Fruit fly (Drosophila melanogaster): ENCODE measurements around the gene Tango6.
A peak's percentile ranks its signal among the peaks of the same experiment; 100 is the strongest.

Gene Tango6

DNA sequence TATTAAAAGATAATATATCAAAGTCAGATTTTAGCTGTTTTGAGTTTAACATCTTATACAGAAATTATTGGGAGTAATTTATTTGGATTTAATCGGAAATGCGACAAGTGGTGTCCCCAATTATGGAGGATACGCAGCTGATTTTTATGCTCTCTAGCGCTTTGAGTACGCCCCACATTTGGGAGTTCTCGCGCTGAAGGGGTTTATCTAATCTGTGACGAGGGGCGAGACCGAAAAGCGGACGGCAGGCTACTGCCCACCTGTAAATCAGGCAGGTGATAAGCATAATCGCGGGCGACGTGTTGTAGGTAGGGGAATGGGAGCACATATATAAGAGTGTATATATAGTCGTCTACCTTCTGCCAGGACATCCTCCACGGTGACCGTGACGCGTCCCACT is 931 bp upstream of the Tango6 start (continued):
- TF ChIP-seq sr (GFP tag; IDR thresholded peaks at IDR 0.05) (no peak), zen (tag; optimal IDR thresholded peaks at IDR 0.05) (no peak), mirr (GFP tag; optimal IDR thresholded peaks at IDR 0.05) (peak; percentile 12), CG4854 (GFP tag; optimal IDR thresholded peaks at IDR 0.05) (no peak), CG17361 (GFP tag; IDR thresholded peaks at IDR 0.05) (no peak), Pdp1 (GFP tag; optimal IDR thresholded peaks at IDR 0.05) (peak in 1 of 2 experiments; percentile 11), sob (GFP tag; IDR thresholded peaks at IDR 0.05) (no peak), CG3995 (GFP tag; optimal IDR thresholded peaks at IDR 0.05) (no peak), fd102C (GFP tag; optimal IDR thresholded peaks at IDR 0.05) (no peak), Doc3 (GFP tag; IDR thresholded peaks at IDR 0.05; ENCODE audit: partially characterized antibody) (no peak), exex (tag; optimal IDR thresholded peaks at IDR 0.05) (peak; percentile 68), HLHmδ (GFP tag; optimal IDR thresholded peaks at IDR 0.05) (no peak), CG4707 (GFP tag; optimal IDR thresholded peaks at IDR 0.05) (no peak), ATbp (GFP tag; optimal IDR thresholded peaks at IDR 0.05) (no peak), CG1024 (GFP tag; IDR thresholded peaks at IDR 0.05) (no peak), bsh (GFP tag; optimal IDR thresholded peaks at IDR 0.05) (no peak), CG33557 (GFP tag; optimal IDR thresholded peaks at IDR 0.05) (no peak), Hmx (GFP tag; optimal IDR thresholded peaks at IDR 0.05) (no peak), CG3847 (GFP tag; IDR thresholded peaks at IDR 0.05) (no peak), HmgZ (tag; optimal IDR thresholded peaks at IDR 0.05) (peak; percentile 36), CG12942 (GFP tag; optimal IDR thresholded peaks at IDR 0.05) (no peak), D19A (tag; optimal IDR thresholded peaks at IDR 0.05) (peak; percentile 15), CG10209 (GFP tag; optimal IDR thresholded peaks at IDR 0.05) (no peak), al (GFP tag; IDR thresholded peaks at IDR 0.05) (no peak), CG18476 (GFP tag; optimal IDR thresholded peaks at IDR 0.05) (no peak), CG34224 (GFP tag; IDR thresholded peaks at IDR 0.05; ENCODE audit: partially characterized antibody) (no peak), CG2712 (tag; optimal IDR thresholded peaks at IDR 0.05) (no peak), grn (GFP tag; optimal IDR thresholded peaks at IDR 0.05) (peak; percentile 35), fru (optimal IDR thresholded peaks at IDR 0.05) (no peak), CG32767 (GFP tag; IDR thresholded peaks at IDR 0.05) (no peak), CG2678 (tag; optimal IDR thresholded peaks at IDR 0.05) (no peak), rib (GFP tag; IDR thresholded peaks at IDR 0.05) (no peak), ind (GFP tag; optimal IDR thresholded peaks at IDR 0.05) (no peak), abd-A (tag; optimal IDR thresholded peaks at IDR 0.05) (no peak), sd (tag; optimal IDR thresholded peaks at IDR 0.05) (no peak), CG11696 (GFP tag; IDR thresholded peaks at IDR 0.05) (no peak), CG10431 (GFP tag; optimal IDR thresholded peaks at IDR 0.05) (no peak), Dfd (GFP tag; optimal IDR thresholded peaks at IDR 0.05) (no peak), CG4617 (GFP tag; optimal IDR thresholded peaks at IDR 0.05; ENCODE audit: borderline replicate concordance) (no peak), CG8281 (tag; optimal IDR thresholded peaks at IDR 0.05) (no peak), CrebB (tag; optimal IDR thresholded peaks at IDR 0.05) (no peak), CG34376 (GFP tag; optimal IDR thresholded peaks at IDR 0.05) (peak; percentile 8), CG18599 (GFP tag; optimal IDR thresholded peaks at IDR 0.05) (peak; percentile 8), CG6654 (GFP tag; optimal IDR thresholded peaks at IDR 0.05) (no peak), CG6854 (GFP tag; optimal IDR thresholded peaks at IDR 0.05) (no peak), psq (GFP tag; optimal IDR thresholded peaks at IDR 0.05) (no peak), ato (GFP tag; IDR thresholded peaks at IDR 0.05; ENCODE audit: partially characterized antibody) (no peak), ab (GFP tag; optimal IDR thresholded peaks at IDR 0.05) (no peak), ro (GFP tag; IDR thresholded peaks at IDR 0.05) (no peak), wek (GFP tag; optimal IDR thresholded peaks at IDR 0.05) (no peak), vnd (GFP tag; IDR thresholded peaks at IDR 0.05; ENCODE audit: partially characterized antibody) (no peak)
